Worm (Caenorhabditis elegans): ENCODE measurements around the gene K10C2.12.
A peak's percentile ranks its signal among the peaks of the same experiment; 100 is the strongest.

Gene K10C2.12

ce11 chrX:6448866-6449400 is 28.4 kb upstream of the K10C2.12 start, which contains the start of gene fah-1:
Gene fah-1, minus strand, starts transcription at chrX:6448916.
- TF ChIP-seq mdl-1 (tag; optimal IDR thresholded peaks at IDR 0.05) (peak; percentile 31), aly-2 (tag; optimal IDR thresholded peaks at IDR 0.05) (no peak), unc-62 (GFP tag; optimal IDR thresholded peaks at IDR 0.05) (peak; percentile 34), nhr-25 (tag; optimal IDR thresholded peaks at IDR 0.05) (peak; percentile 78), skn-1 (tag; optimal IDR thresholded peaks at IDR 0.05) (peak; percentile 20), nhr-23 (tag; optimal IDR thresholded peaks at IDR 0.05) (peak; percentile 67), lsy-12 (tag; optimal IDR thresholded peaks at IDR 0.05) (no peak), elt-1 (tag; optimal IDR thresholded peaks at IDR 0.05) (peak; percentile 51), elt-2 (tag; optimal IDR thresholded peaks at IDR 0.05) (peak; percentile 79), ceh-28 (tag; optimal IDR thresholded peaks at IDR 0.05) (peak; percentile 71), jun-1 (tag; optimal IDR thresholded peaks at IDR 0.05) (peak; percentile 55), nhr-43 (tag; optimal IDR thresholded peaks at IDR 0.05; ENCODE audit: poor library complexity, severe bottlenecking) (peak; percentile 64), pqm-1 (tag; optimal IDR thresholded peaks at IDR 0.05) (no peak), nfya-1 (tag; optimal IDR thresholded peaks at IDR 0.05; ENCODE audit: insufficient read depth) (no peak), elt-3 (tag; optimal IDR thresholded peaks at IDR 0.05) (peak in 2 of 3 experiments; percentile 61 to 89), lin-39 (tag; optimal IDR thresholded peaks at IDR 0.05) (no peak)

ce11 chrX:6446564-6446963 is 26.0 kb upstream of the K10C2.12 start, which contains the start of gene asp-14:
Gene asp-14, minus strand, starts transcription at chrX:6446664.
- TF ChIP-seq elt-2 (tag; optimal IDR thresholded peaks at IDR 0.05) = peak; percentile 16
- TF ChIP-seq egl-5 (tag; optimal IDR thresholded peaks at IDR 0.05) = no peak

- no peak for TF ChIP-seq nhr-237 (tag; optimal IDR thresholded peaks at IDR 0.05)
- peak; percentile 86 for TF ChIP-seq elt-2 (tag; optimal IDR thresholded peaks at IDR 0.05)
- no peak for TF ChIP-seq hmg-11 (tag; optimal IDR thresholded peaks at IDR 0.05)
- TF ChIP-seq lsy-12 (tag; optimal IDR thresholded peaks at IDR 0.05) = no peak
- no peak for TF ChIP-seq ztf-4 (tag; optimal IDR thresholded peaks at IDR 0.05)
- TF ChIP-seq skn-1 (tag; optimal IDR thresholded peaks at IDR 0.05) = peak; percentile 91
- peak; percentile 32 for TF ChIP-seq pqm-1 (tag; optimal IDR thresholded peaks at IDR 0.05)
Measured at ce11 chrX:6445239-6445638, 24.7 kb upstream of the K10C2.12 start.

- TF ChIP-seq nhr-28 (tag; optimal IDR thresholded peaks at IDR 0.05) (no peak), fkh-2 (tag; optimal IDR thresholded peaks at IDR 0.05) (no peak), lin-39 (tag; optimal IDR thresholded peaks at IDR 0.05) (no peak), fkh-10 (GFP tag; optimal IDR thresholded peaks at IDR 0.05) (no peak), R02D3.7 (tag; optimal IDR thresholded peaks at IDR 0.05) (no peak), ama-1 (optimal IDR thresholded peaks at IDR 0.05) (no peak), ztf-4 (tag; optimal IDR thresholded peaks at IDR 0.05) (no peak), snpc-4 (tag; optimal IDR thresholded peaks at IDR 0.05) (no peak), nhr-76 (tag; optimal IDR thresholded peaks at IDR 0.05) (no peak), egl-5 (tag; optimal IDR thresholded peaks at IDR 0.05) (no peak), ceh-82 (tag; optimal IDR thresholded peaks at IDR 0.05) (no peak), nhr-11 (tag; optimal IDR thresholded peaks at IDR 0.05) (no peak), skn-1 (tag; optimal IDR thresholded peaks at IDR 0.05) (no peak), unc-62 (GFP tag; optimal IDR thresholded peaks at IDR 0.05) (no peak), pha-4 (tag; optimal IDR thresholded peaks at IDR 0.05) (no peak), pqm-1 (tag; optimal IDR thresholded peaks at IDR 0.05) (no peak), elt-3 (tag; optimal IDR thresholded peaks at IDR 0.05) (no peak), mdl-1 (tag; optimal IDR thresholded peaks at IDR 0.05) (no peak)
Measured at ce11 chrX:6443373-6443772, 22.8 kb upstream of the K10C2.12 start, which contains the start of gene K10C2.7. Gene K10C2.7, minus strand, starts transcription at chrX:6443473.

- TF ChIP-seq unc-39 (tag; optimal IDR thresholded peaks at IDR 0.05) = no peak
- no peak for TF ChIP-seq lsy-12 (tag; optimal IDR thresholded peaks at IDR 0.05)
- TF ChIP-seq pha-4 (tag; optimal IDR thresholded peaks at IDR 0.05) = no peak
- no peak for TF ChIP-seq pqm-1 (tag; optimal IDR thresholded peaks at IDR 0.05)
- TF ChIP-seq egl-27 (tag; optimal IDR thresholded peaks at IDR 0.05) = no peak
- TF ChIP-seq ceh-16 (tag; optimal IDR thresholded peaks at IDR 0.05) = no peak
- no peak for TF ChIP-seq nhr-43 (tag; optimal IDR thresholded peaks at IDR 0.05; ENCODE audit: poor library complexity, severe bottlenecking)
- no peak for TF ChIP-seq lin-39 (tag; optimal IDR thresholded peaks at IDR 0.05)
- no peak for TF ChIP-seq nhr-23 (tag; optimal IDR thresholded peaks at IDR 0.05)
- no peak for TF ChIP-seq mdl-1 (tag; optimal IDR thresholded peaks at IDR 0.05)
- no peak for TF ChIP-seq tbx-2 (tag; optimal IDR thresholded peaks at IDR 0.05)
- TF ChIP-seq nhr-12 (tag; optimal IDR thresholded peaks at IDR 0.05) = no peak
- TF ChIP-seq ztf-11 (tag; optimal IDR thresholded peaks at IDR 0.05) = no peak
- no peak for TF ChIP-seq ceh-9 (tag; optimal IDR thresholded peaks at IDR 0.05)
- no peak for TF ChIP-seq egl-5 (tag; optimal IDR thresholded peaks at IDR 0.05)
Measured at ce11 chrX:6440464-6440863, 19.9 kb upstream of the K10C2.12 start, which contains the start of gene K10C2.14. Gene K10C2.14, minus strand, starts transcription at chrX:6440564.

Data from whole organism, L3 larva.